Worm (Caenorhabditis elegans) whole organism, L1 larva: ENCODE measurements around the gene ptp-5.2.

ENCODE experiments used
- C04F5.9 ChIP-seq: sonication (generic microtip); optimal IDR thresholded peaks from 2 replicates; lab custom pipeline; 2016; ENCODE audit warnings: missing genetic modification characterization, missing compliant biosample characterization
- C16A3.4 ChIP-seq: fragments of 150-350 bp; optimal IDR thresholded peaks from 2 replicates; lab custom pipeline; 2014; ENCODE audit warnings: missing biosample characterization, missing genetic modification characterization
- F16B12.6 ChIP-seq: fragments of 150-350 bp; optimal IDR thresholded peaks from 2 replicates; lab custom pipeline; 2014; ENCODE audit warnings: missing biosample characterization, missing genetic modification characterization
- Y116A8C.19 ChIP-seq: sonication (generic microtip); optimal IDR thresholded peaks from 2 replicates; lab custom pipeline; 2016; ENCODE audit warnings: missing compliant biosample characterization, missing genetic modification characterization, borderline replicate concordance
- aha-1 ChIP-seq: fragments of 150-350 bp; optimal IDR thresholded peaks from 2 replicates; lab custom pipeline; 2014; ENCODE audit warnings: missing biosample characterization, missing genetic modification characterization
- alr-1 ChIP-seq: fragments of 200-800 bp; sonication (Bioruptor generic); optimal IDR thresholded peaks from 2 replicates; lab custom pipeline; 2018; ENCODE audit warnings: borderline replicate concordance, mild to moderate bottlenecking, missing genetic modification characterization, missing compliant biosample characterization
- blmp-1 ChIP-seq: fragments of 150-350 bp; optimal IDR thresholded peaks from 2 replicates; lab custom pipeline; 2014; ENCODE audit warnings: missing biosample characterization, missing genetic modification characterization
- ceh-8 ChIP-seq: fragments of 200-800 bp; sonication (Bioruptor generic); optimal IDR thresholded peaks from 2 replicates; lab custom pipeline; 2018; ENCODE audit warnings: mild to moderate bottlenecking, missing genetic modification characterization, moderate library complexity, missing compliant biosample characterization
- ceh-90 ChIP-seq: sonication (generic microtip); optimal IDR thresholded peaks from 2 replicates; lab custom pipeline; 2016; ENCODE audit warnings: missing genetic modification characterization, missing compliant biosample characterization
- ces-1 ChIP-seq: fragments of 150-350 bp; optimal IDR thresholded peaks from 2 replicates; lab custom pipeline; 2014; ENCODE audit warnings: missing biosample characterization, missing genetic modification reagents, missing genetic modification characterization
- dpl-1 ChIP-seq, 3 experiments: fragments of 150-350 bp in 2 of 3; sonication (generic microtip) in 1 of 3; optimal IDR thresholded peaks; 2 replicates each; lab custom pipeline; 2014 to 2017; ENCODE audit warnings: missing biosample characterization in 3 of 3, missing genetic modification characterization in 3 of 3, missing genetic modification reagents in 3 of 3
- dsc-1 ChIP-seq: sonication (generic microtip); optimal IDR thresholded peaks from 2 replicates; lab custom pipeline; 2016; ENCODE audit warnings: mild to moderate bottlenecking, missing genetic modification characterization, missing compliant biosample characterization
- efl-1 ChIP-seq, 4 experiments: fragments of 150-350 bp; optimal IDR thresholded peaks in 3 of 4; peaks in 1 of 4; 1 replicate in 1 of 4; 2 replicates in 3 of 4; lab custom pipeline; 2014; ENCODE audit warnings: missing biosample characterization in 2 of 4, missing genetic modification characterization in 2 of 4, missing genetic modification reagents in 2 of 4
- elt-2 ChIP-seq: sonication (generic microtip); optimal IDR thresholded peaks from 2 replicates; lab custom pipeline; 2016; ENCODE audit warnings: missing genetic modification characterization, mild to moderate bottlenecking, inconsistent platforms, missing compliant biosample characterization, missing genetic modification reagents
- elt-3 ChIP-seq, 6 experiments: fragments of 150-350 bp in 1 of 6; sonication (generic microtip); optimal IDR thresholded peaks; 2 replicates each; lab custom pipeline; 2017 to 2018; ENCODE audit warnings: missing biosample characterization in 6 of 6, missing genetic modification characterization in 6 of 6, inconsistent platforms in 1 of 6
- ets-5 ChIP-seq: fragments of 200-800 bp; sonication (Bioruptor generic); IDR thresholded peaks from 2 replicates; pipeline ENCODE4 v1.3.6; 2022; ENCODE audit warnings: missing genetic modification characterization, missing compliant biosample characterization
- fkh-4 ChIP-seq: sonication (generic microtip); optimal IDR thresholded peaks from 2 replicates; lab custom pipeline; 2016; ENCODE audit warnings: missing compliant biosample characterization, missing genetic modification characterization, borderline replicate concordance
- fos-1 ChIP-seq: fragments of 150-350 bp; optimal IDR thresholded peaks from 2 replicates; lab custom pipeline; 2014; ENCODE audit warnings: missing biosample characterization, missing genetic modification characterization
- grh-1 ChIP-seq: fragments of 200-800 bp; sonication (Bioruptor generic); IDR thresholded peaks from 2 replicates; pipeline ENCODE4 v1.3.6; 2022; ENCODE audit warnings: missing genetic modification reagents, missing genetic modification characterization, missing compliant biosample characterization
- hpl-2 ChIP-seq: fragments of 150-350 bp; optimal IDR thresholded peaks from 2 replicates; lab custom pipeline; 2014; ENCODE audit warnings: missing biosample characterization, missing genetic modification reagents, missing genetic modification characterization
- isw-1 ChIP-seq: fragments of 200-800 bp; sonication (Bioruptor generic); IDR thresholded peaks from 2 replicates; pipeline ENCODE4 v1.3.6; 2022; ENCODE audit warnings: missing genetic modification characterization, missing compliant biosample characterization
- lin-13 ChIP-seq: fragments of 150-350 bp; optimal IDR thresholded peaks from 2 replicates; lab custom pipeline; 2014; ENCODE audit warnings: missing biosample characterization, missing genetic modification reagents, missing genetic modification characterization
- lin-14 ChIP-seq: fragments of 200-800 bp; sonication (Bioruptor generic); optimal IDR thresholded peaks from 2 replicates; lab custom pipeline; 2018; ENCODE audit warnings: mild to moderate bottlenecking, missing genetic modification characterization, moderate library complexity, missing compliant biosample characterization
- lin-15B ChIP-seq: fragments of 150-350 bp; sonication (generic microtip); optimal IDR thresholded peaks from 3 replicates; lab custom pipeline; 2014; ENCODE audit warnings: missing biosample characterization, missing genetic modification characterization
- lin-35 ChIP-seq, 2 experiments: fragments of 150-350 bp; optimal IDR thresholded peaks; 2 replicates each; lab custom pipeline; 2014; ENCODE audit warnings: missing biosample characterization in 2 of 2, missing genetic modification characterization in 2 of 2, missing genetic modification reagents in 2 of 2
- lin-39 ChIP-seq: fragments of 150-350 bp; optimal IDR thresholded peaks from 2 replicates; lab custom pipeline; 2014; ENCODE audit warnings: missing biosample characterization, missing genetic modification reagents, missing genetic modification characterization
- mab-9 ChIP-seq: fragments of 200-800 bp; sonication (Bioruptor generic); IDR thresholded peaks from 2 replicates; pipeline ENCODE4 v1.3.6; 2022; ENCODE audit warnings: missing genetic modification reagents, missing genetic modification characterization, missing compliant biosample characterization
- mep-1 ChIP-seq: fragments of 150-350 bp; optimal IDR thresholded peaks from 2 replicates; lab custom pipeline; 2014; ENCODE audit warnings: missing biosample characterization, missing genetic modification characterization
- nhr-11 ChIP-seq: fragments of 150-350 bp; optimal IDR thresholded peaks from 2 replicates; lab custom pipeline; 2014; ENCODE audit warnings: missing biosample characterization, missing genetic modification characterization
- nhr-20 ChIP-seq: sonication (generic microtip); optimal IDR thresholded peaks from 2 replicates; lab custom pipeline; 2016; ENCODE audit warnings: mild to moderate bottlenecking, missing genetic modification characterization, missing compliant biosample characterization
- nhr-71 ChIP-seq: sonication (generic microtip); optimal IDR thresholded peaks from 2 replicates; lab custom pipeline; 2016; ENCODE audit warnings: mild to moderate bottlenecking, missing genetic modification characterization, moderate library complexity, missing compliant biosample characterization
- nhr-76 ChIP-seq: sonication (generic microtip); optimal IDR thresholded peaks from 2 replicates; lab custom pipeline; 2017; ENCODE audit warnings: missing biosample characterization, missing genetic modification characterization
- nhr-77 ChIP-seq: fragments of 150-350 bp; optimal IDR thresholded peaks from 2 replicates; lab custom pipeline; 2014; ENCODE audit warnings: missing biosample characterization, missing genetic modification characterization
- nhr-85 ChIP-seq: sonication (generic microtip); peaks from one replicate; lab custom pipeline; 2016; ENCODE audit warnings: missing genetic modification characterization, inconsistent platforms, missing compliant biosample characterization
- pqm-1 ChIP-seq: sonication (generic microtip); optimal IDR thresholded peaks from 3 replicates; lab custom pipeline; 2017; ENCODE audit warnings: missing biosample characterization, missing genetic modification characterization
- skn-1 ChIP-seq: fragments of 150-350 bp; optimal IDR thresholded peaks from 2 replicates; lab custom pipeline; 2014; ENCODE audit warnings: missing biosample characterization, missing genetic modification characterization
- snu-23 ChIP-seq: sonication (generic microtip); optimal IDR thresholded peaks from 2 replicates; lab custom pipeline; 2016; ENCODE audit warnings: missing genetic modification characterization, missing compliant biosample characterization
- sptf-1 ChIP-seq: fragments of 150-350 bp; optimal IDR thresholded peaks from 2 replicates; lab custom pipeline; 2014; ENCODE audit warnings: missing biosample characterization, missing genetic modification characterization
- swsn-7 ChIP-seq: sonication (generic microtip); optimal IDR thresholded peaks from 2 replicates; lab custom pipeline; 2016; ENCODE audit warnings: missing genetic modification characterization, missing compliant biosample characterization
- tbx-2 ChIP-seq: sonication (generic microtip); optimal IDR thresholded peaks from 2 replicates; lab custom pipeline; 2016; ENCODE audit warnings: missing genetic modification characterization, missing compliant biosample characterization
- tlp-1 ChIP-seq: fragments of 150-350 bp; optimal IDR thresholded peaks from 2 replicates; lab custom pipeline; 2014; ENCODE audit warnings: missing biosample characterization, missing genetic modification characterization
- unc-86 ChIP-seq: sonication (generic microtip); optimal IDR thresholded peaks from 2 replicates; lab custom pipeline; 2016; ENCODE audit warnings: missing genetic modification characterization, missing compliant biosample characterization
- unc-98 ChIP-seq: fragments of 200-800 bp; sonication (Bioruptor generic); IDR thresholded peaks from 2 replicates; pipeline ENCODE4 v1.3.6; 2022; ENCODE audit warnings: missing genetic modification characterization, missing compliant biosample characterization
- vab-15 ChIP-seq: sonication (generic microtip); optimal IDR thresholded peaks from 2 replicates; lab custom pipeline; 2017; ENCODE audit warnings: missing genotype, mild to moderate bottlenecking, missing genetic modification characterization, missing compliant biosample characterization
- ztf-4 ChIP-seq: fragments of 150-350 bp; optimal IDR thresholded peaks from 2 replicates; lab custom pipeline; 2014; ENCODE audit warnings: missing biosample characterization, missing genetic modification characterization

Gene ptp-5.2

DNA sequence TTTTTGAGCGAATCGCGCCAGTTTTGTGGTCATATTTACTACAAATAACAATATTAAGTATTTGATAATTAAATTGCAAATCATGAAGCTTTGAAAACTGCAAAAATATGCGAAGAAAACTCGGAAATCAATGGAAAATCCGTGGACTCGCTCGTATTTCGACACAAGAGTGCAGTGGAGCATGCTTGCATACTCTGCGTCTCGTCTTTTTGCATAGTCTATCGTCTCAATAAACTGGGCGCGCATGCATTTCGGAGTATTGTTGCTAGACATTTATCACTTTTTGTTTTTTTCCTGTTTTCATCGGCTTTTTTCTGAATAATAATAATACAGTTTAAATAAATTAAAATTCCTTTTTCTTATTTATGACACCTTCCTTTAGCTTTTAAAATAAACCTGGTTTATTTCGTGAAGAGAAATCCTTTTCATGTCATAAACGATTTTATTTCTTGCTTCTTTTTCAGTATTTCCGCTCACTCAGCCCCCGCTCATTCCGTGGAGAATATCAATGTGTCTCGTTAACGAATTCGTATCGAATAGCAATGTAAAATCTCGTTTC lies 7.0 kb upstream of the ptp-5.2 start, which contains the start of the genes mrps-7 and Y57G11C.3 (continued):
- peak; percentile 96 for TF ChIP-seq swsn-7 (tag; lab: Kevin White, UChicago)
- peak; percentile 88 for TF ChIP-seq ceh-8 (GFP tag; lab: Kevin White, UChicago)
- no peak for TF ChIP-seq Y116A8C.19 (tag; lab: Kevin White, UChicago)
- TF ChIP-seq ets-5 = no peak
- peak; percentile 93 for TF ChIP-seq dsc-1 (tag; lab: Kevin White, UChicago)
- no peak for TF ChIP-seq ces-1 (GFP tag; lab: Kevin White, UChicago)
- no peak for TF ChIP-seq unc-98 (GFP tag; lab: Robert Waterston, UW)
- no peak for TF ChIP-seq sptf-1 (tag; lab: Kevin White, UChicago)
- TF ChIP-seq mab-9 (GFP tag; lab: Robert Waterston, UW) = peak; percentile 82
- TF ChIP-seq nhr-71 (tag; lab: Kevin White, UChicago) = peak; percentile 97
- TF ChIP-seq F16B12.6 (tag; lab: Kevin White, UChicago) = peak; percentile 60
- peak; percentile 95 for TF ChIP-seq lin-13 (GFP tag; lab: Kevin White, UChicago)
- TF ChIP-seq nhr-77 (tag; lab: Kevin White, UChicago) = peak; percentile 93
- peak; percentile 89 for TF ChIP-seq lin-39
- TF ChIP-seq C04F5.9 (tag; lab: Kevin White, UChicago) = peak; percentile 76
- TF ChIP-seq fos-1 (tag; lab: Kevin White, UChicago) = peak; percentile 92
- peak; percentile 77 for TF ChIP-seq nhr-11 (tag; lab: Kevin White, UChicago)
- peak; percentile 97 for TF ChIP-seq lin-15B
- no peak for TF ChIP-seq tlp-1
- peak; percentile 81 for TF ChIP-seq vab-15 (tag; lab: Kevin White, UChicago)
- TF ChIP-seq snu-23 (GFP tag; lab: Kevin White, UChicago) = peak; percentile 97
- peak; percentile 95 for TF ChIP-seq tbx-2
- peak; percentile 97 for TF ChIP-seq C16A3.4 (tag; lab: Kevin White, UChicago)
- peak; percentile 81 to 86 (median 86) for TF ChIP-seq dpl-1 (GFP tag; optimal IDR thresholded peaks at IDR 0.05; lab: Kevin White, UChicago)
- TF ChIP-seq pqm-1 = peak; percentile 13
- TF ChIP-seq alr-1 (tag; lab: Kevin White, UChicago) = no peak
- peak; percentile 57 for TF ChIP-seq fkh-4
- TF ChIP-seq nhr-20 (tag; lab: Kevin White, UChicago) = peak; percentile 96
- TF ChIP-seq nhr-85 = peak; percentile 96
- peak; percentile 65 for TF ChIP-seq elt-2 (tag; lab: Kevin White, UChicago)
- peak; percentile 96 for TF ChIP-seq isw-1 (GFP tag; lab: Robert Waterston, UW)
- TF ChIP-seq grh-1 (GFP tag; lab: Robert Waterston, UW) = peak; percentile 88
- peak; percentile 70 for TF ChIP-seq ztf-4 (tag; lab: Kevin White, UChicago)

DNA sequence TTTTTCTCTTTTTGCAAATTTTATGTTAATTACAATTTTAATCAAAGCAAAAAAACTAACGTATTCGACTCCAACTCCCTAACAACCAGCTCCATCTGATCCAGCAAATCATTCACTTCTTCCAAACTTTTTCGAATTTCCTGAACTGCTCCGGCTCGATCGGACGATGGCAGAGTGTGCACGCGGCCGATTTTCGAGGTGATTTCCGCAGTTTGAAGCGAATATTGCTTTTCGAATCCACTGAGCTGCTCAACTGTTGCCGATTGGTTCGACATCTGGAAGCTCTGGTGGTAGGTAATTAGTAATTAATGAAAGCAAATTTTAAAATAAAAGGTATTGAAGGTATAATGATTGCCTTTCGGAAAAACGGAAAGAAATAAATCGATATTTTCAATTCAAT lies 5.6 kb upstream of the ptp-5.2 start, which contains the start of gene vti-1:
vti-1 (minus strand) TSS at position 284 of the 400 bp plus-strand sequence.
- TF ChIP-seq sptf-1 (tag; lab: Kevin White, UChicago) (no peak), dpl-1 (GFP tag; optimal IDR thresholded peaks at IDR 0.05; lab: Kevin White, UChicago) (no peak), aha-1 (tag; lab: Kevin White, UChicago) (no peak), isw-1 (GFP tag; lab: Robert Waterston, UW) (no peak), lin-14 (GFP tag; lab: Kevin White, UChicago) (no peak), blmp-1 (tag; lab: Kevin White, UChicago) (no peak), efl-1 (optimal IDR thresholded peaks at IDR 0.05; lab: Kevin White, UChicago) (no peak), efl-1 (GFP tag; optimal IDR thresholded peaks at IDR 0.05 in 1 of 2; lab: Kevin White, UChicago) (no peak), swsn-7 (tag; lab: Kevin White, UChicago) (no peak), ceh-90 (tag; lab: Kevin White, UChicago) (no peak), fos-1 (tag; lab: Kevin White, UChicago) (no peak), elt-3 (tag; optimal IDR thresholded peaks at IDR 0.05; lab: Kevin White, UChicago) (no peak), skn-1 (tag; lab: Kevin White, UChicago) (no peak), elt-2 (tag; lab: Kevin White, UChicago) (no peak), hpl-2 (no peak), mep-1 (tag; lab: Kevin White, UChicago) (no peak), tlp-1 (no peak), lin-35 (GFP tag; optimal IDR thresholded peaks at IDR 0.05; lab: Kevin White, UChicago) (no peak), unc-86 (tag; lab: Kevin White, UChicago) (no peak), nhr-76 (no peak)
